Fruit fly (Drosophila melanogaster) whole organism, wandering third instar larva: ENCODE results near the gene CG16978.

ENCODE experiments used
- Rel ChIP-seq, 2 experiments: fragments of 200-800 bp; sonication (Bioruptor generic) in 1 of 2; optimal IDR thresholded peaks; 2 replicates in 1 of 2; 3 replicates in 1 of 2; lab custom pipeline; 2016 to 2019; ENCODE audit warnings: mild to moderate bottlenecking in 2 of 2, missing biosample characterization in 2 of 2, missing genetic modification characterization in 2 of 2, moderate library complexity in 1 of 2

CG16978 gene

DNA sequence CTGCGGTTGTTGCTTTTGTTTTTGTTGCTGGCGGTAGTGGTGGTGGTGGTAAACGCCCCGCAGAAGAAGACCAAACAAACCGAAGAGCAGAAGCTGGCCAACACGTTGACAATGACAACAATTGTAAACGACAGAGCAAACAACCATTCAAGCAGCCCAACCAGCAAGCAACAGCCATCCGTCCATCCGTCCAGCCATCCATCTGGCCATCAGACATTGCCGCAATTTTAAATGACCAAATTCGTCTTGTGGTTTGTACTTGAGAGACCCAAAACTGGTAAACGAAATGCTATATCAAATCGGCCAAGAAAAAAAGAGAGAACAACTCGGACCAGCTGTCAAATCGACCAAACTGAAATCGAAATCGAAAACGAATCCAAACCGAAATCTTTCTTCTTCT lies 47.6 kb downstream of the CG16978 start:
- no peak for TF ChIP-seq Rel (GFP tag; optimal IDR thresholded peaks at IDR 0.05; lab: Kevin White, UChicago)
- no peak for TF ChIP-seq Rel (tag; optimal IDR thresholded peaks at IDR 0.05; lab: Kevin White, UChicago)
